Worm (Caenorhabditis elegans): ENCODE results near the gene srx-41.

srx-41 gene

ce11 chrV:3613042-3613441 lies 23.9 kb downstream of the srx-41 start:
- TF ChIP-seq lsy-27 (tag; optimal IDR thresholded peaks at IDR 0.05; ENCODE audit: borderline replicate concordance, insufficient read depth): no peak
- TF ChIP-seq zfh-2 (GFP tag; conservative IDR thresholded peaks at IDR 0.05): peak; percentile 58; the same call in 1 of the 2 replicates

- no peak for TF ChIP-seq F39B2.1 (GFP tag; IDR thresholded peaks at IDR 0.05)
- no peak for TF ChIP-seq lir-1 (GFP tag; conservative IDR thresholded peaks at IDR 0.05)
- no peak for TF ChIP-seq ceh-100 (GFP tag; IDR thresholded peaks at IDR 0.05)
- no peak for TF ChIP-seq rpc-1 (optimal IDR thresholded peaks at IDR 0.05)
- TF ChIP-seq rpc-1 (tag; optimal IDR thresholded peaks at IDR 0.05): no peak
- TF ChIP-seq K11D2.4 (GFP tag; IDR thresholded peaks at IDR 0.05): no peak
- TF ChIP-seq F57C9.4 (tag; optimal IDR thresholded peaks at IDR 0.05): no peak
- TF ChIP-seq madf-6 (GFP tag; IDR thresholded peaks at IDR 0.05): no peak
- TF ChIP-seq nhr-90 (tag; optimal IDR thresholded peaks at IDR 0.05): no peak
- TF ChIP-seq egl-18 (GFP tag; IDR thresholded peaks at IDR 0.05): no peak
- TF ChIP-seq tbp1 (GFP tag; optimal IDR thresholded peaks at IDR 0.05): no peak
- no peak for TF ChIP-seq efl-1 (GFP tag; optimal IDR thresholded peaks at IDR 0.05)
- TF ChIP-seq lsy-27 (tag; optimal IDR thresholded peaks at IDR 0.05; ENCODE audit: borderline replicate concordance, insufficient read depth): no peak
Observed at ce11 chrV:3611654-3612053, 25.3 kb downstream of the srx-41 start, which contains the start of gene T22F3.10. T22F3.10 (minus strand) TSS chrV:3611754.

ce11 chrV:3610709-3611108 lies 26.3 kb downstream of the srx-41 start:
- TF ChIP-seq ceh-27 (GFP tag; optimal IDR thresholded peaks at IDR 0.05) (no peak), ccch-3 (GFP tag; optimal IDR thresholded peaks at IDR 0.05) (no peak), tlf-1 (GFP tag; optimal IDR thresholded peaks at IDR 0.05) (no peak), fkh-3 (tag; optimal IDR thresholded peaks at IDR 0.05) (no peak), die-1 (tag; optimal IDR thresholded peaks at IDR 0.05) (no peak), tbp1 (GFP tag; optimal IDR thresholded peaks at IDR 0.05) (no peak), ztf-28 (GFP tag; IDR thresholded peaks at IDR 0.05) (no peak), ets-4 (GFP tag; optimal IDR thresholded peaks at IDR 0.05) (no peak), ztf-25 (GFP tag; IDR thresholded peaks at IDR 0.05) (no peak), dpff-1 (tag; optimal IDR thresholded peaks at IDR 0.05) (no peak), ztf-26 (tag; optimal IDR thresholded peaks at IDR 0.05) (no peak), cebp-2 (GFP tag; IDR thresholded peaks at IDR 0.05) (no peak), Y53F4B.3 (GFP tag; IDR thresholded peaks at IDR 0.05) (no peak), attf-3 (GFP tag; conservative IDR thresholded peaks at IDR 0.05) (no peak)

ce11 chrV:3606391-3606790 lies 30.6 kb downstream of the srx-41 start:
- TF ChIP-seq efl-1 (GFP tag; optimal IDR thresholded peaks at IDR 0.05) (no peak), T07F8.4 (tag; optimal IDR thresholded peaks at IDR 0.05) (no peak)

ce11 chrV:3605325-3605724 lies 31.7 kb downstream of the srx-41 start, which contains the start of gene T22F3.8:
T22F3.8 (minus strand) TSS chrV:3605425.
- TF ChIP-seq madf-8 (GFP tag; conservative IDR thresholded peaks at IDR 0.05) (no peak), dox-1 (GFP tag; IDR thresholded peaks at IDR 0.05) (no peak), F57C9.4 (tag; optimal IDR thresholded peaks at IDR 0.05) (no peak), F22D6.2 (tag; optimal IDR thresholded peaks at IDR 0.05) (no peak), somi-1 (GFP tag; optimal IDR thresholded peaks at IDR 0.05) (no peak), ceh-79 (tag; optimal IDR thresholded peaks at IDR 0.05) (no peak), Y53F4B.3 (GFP tag; IDR thresholded peaks at IDR 0.05) (no peak), tbp1 (GFP tag; optimal IDR thresholded peaks at IDR 0.05) (no peak), attf-6 (GFP tag; IDR thresholded peaks at IDR 0.05) (no peak), egl-18 (GFP tag; IDR thresholded peaks at IDR 0.05) (no peak), C06A6.2 (GFP tag; conservative IDR thresholded peaks at IDR 0.05) (no peak), lin-26 (GFP tag; IDR thresholded peaks at IDR 0.05) (no peak), nfya-1 (tag; optimal IDR thresholded peaks at IDR 0.05; ENCODE audit: borderline replicate concordance, insufficient read depth) (no peak)

Data from whole organism, young adult.